Fruit fly (Drosophila melanogaster) whole organism, adult: Measurements from ENCODE around the gene CG42822.

ENCODE experiments used
- CG12768 ChIP-seq: fragments of 200-800 bp; sonication (Bioruptor generic); optimal IDR thresholded peaks from 2 replicates; lab custom pipeline; 2017; ENCODE audit warnings: missing biosample characterization, missing genetic modification characterization, mild to moderate bottlenecking, moderate library complexity, missing genetic modification reagents
- CG14711 ChIP-seq: fragments of 200-800 bp; sonication (Bioruptor generic); optimal IDR thresholded peaks from 2 replicates; lab custom pipeline; 2018; ENCODE audit warnings: missing biosample characterization, mild to moderate bottlenecking, missing genetic modification characterization, moderate library complexity
- CG33017 ChIP-seq: fragments of 200-800 bp; sonication (Bioruptor generic); optimal IDR thresholded peaks from 2 replicates; lab custom pipeline; 2018; ENCODE audit warnings: missing biosample characterization, mild to moderate bottlenecking, missing genetic modification characterization, moderate library complexity
- CG7045 ChIP-seq: fragments of 200-800 bp; sonication (Bioruptor generic); optimal IDR thresholded peaks from 2 replicates; lab custom pipeline; 2017; ENCODE audit warnings: missing biosample characterization, mild to moderate bottlenecking, missing genetic modification characterization
- Clk ChIP-seq: fragments of 200-800 bp; sonication (Bioruptor generic); optimal IDR thresholded peaks from 2 replicates; lab custom pipeline; 2017; ENCODE audit warnings: missing biosample characterization, missing genetic modification characterization
- Hr96 ChIP-seq: fragments of 200-800 bp; sonication (Bioruptor generic); optimal IDR thresholded peaks from 2 replicates; lab custom pipeline; 2016; ENCODE audit warnings: missing biosample characterization, missing genetic modification characterization
- bab1 ChIP-seq: fragments of 200-800 bp; sonication (Bioruptor generic); optimal IDR thresholded peaks from 3 replicates; lab custom pipeline; 2019; ENCODE audit warnings: missing biosample characterization, mild to moderate bottlenecking, missing genetic modification characterization, moderate library complexity
- cnc ChIP-seq, 2 experiments: fragments of >200 bp; optimal IDR thresholded peaks; 2 replicates each; lab custom pipeline; 2017
- kay ChIP-seq: fragments of 200-800 bp; sonication (Bioruptor generic); peaks from one replicate; lab custom pipeline; 2016; ENCODE audit warnings: missing biosample characterization, missing genetic modification characterization, borderline replicate concordance
- ovo ChIP-seq: fragments of 200-800 bp; sonication (Bioruptor generic); optimal IDR thresholded peaks from 2 replicates; lab custom pipeline; 2016; ENCODE audit warnings: missing biosample characterization, missing genetic modification characterization
- pad ChIP-seq: fragments of 200-800 bp; sonication (Bioruptor generic); optimal IDR thresholded peaks from 3 replicates; lab custom pipeline; 2017; ENCODE audit warnings: missing biosample characterization, missing genetic modification characterization, mild to moderate bottlenecking, moderate library complexity, missing genetic modification reagents
- tj ChIP-seq: fragments of 200-800 bp; sonication (Bioruptor generic); optimal IDR thresholded peaks from 3 replicates; lab custom pipeline; 2017; ENCODE audit warnings: missing biosample characterization, mild to moderate bottlenecking, missing genetic modification characterization, moderate library complexity
- toe ChIP-seq: fragments of 200-800 bp; sonication (Bioruptor generic); optimal IDR thresholded peaks from 2 replicates; lab custom pipeline; 2016; ENCODE audit warnings: missing biosample characterization, missing genetic modification characterization

DNA sequence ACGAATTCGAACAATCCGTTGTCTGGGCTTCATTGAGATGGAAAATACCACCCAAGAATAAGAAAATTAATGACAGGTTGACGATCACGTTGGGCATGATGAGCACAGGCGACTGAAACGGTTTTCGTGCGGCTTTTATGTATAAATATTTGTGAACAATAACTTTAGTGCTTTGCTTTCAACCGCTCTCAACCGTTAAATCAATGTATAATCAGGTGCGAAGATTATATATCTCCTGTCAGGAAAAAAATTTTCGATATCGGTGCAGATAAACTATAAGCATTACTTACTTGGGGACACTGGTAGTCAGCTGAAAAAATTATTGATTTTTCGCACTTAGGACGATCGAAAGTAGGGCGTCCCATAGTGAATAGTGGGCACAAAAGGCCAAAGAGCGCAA lies 8.7 kb upstream of the CG42822 start, which contains the start of gene CG42823:
- TF ChIP-seq ovo (GFP tag; lab: Kevin White, UChicago) (no peak), kay (GFP tag; lab: Kevin White, UChicago) (no peak), CG33017 (tag; lab: Kevin White, UChicago) (no peak), cnc (optimal IDR thresholded peaks at IDR 0.05; lab: Kevin White, UChicago) (no peak), CG14711 (tag; lab: Kevin White, UChicago) (no peak), pad (GFP tag; lab: Kevin White, UChicago) (no peak), CG12768 (GFP tag; lab: Kevin White, UChicago) (no peak), toe (GFP tag; lab: Kevin White, UChicago) (no peak), bab1 (GFP tag; lab: Kevin White, UChicago) (no peak), Hr96 (no peak), Clk (GFP tag; lab: Kevin White, UChicago) (no peak), CG7045 (GFP tag; lab: Kevin White, UChicago) (no peak), tj (GFP tag; lab: Kevin White, UChicago) (no peak)
